Worm (Caenorhabditis elegans): Measurements from ENCODE around the gene ZK353.4.
A peak's percentile ranks its signal among the peaks of the same experiment; 100 is the strongest.

ZK353.4 gene

ce11 chrIII:8358213-8358672, 31.2 kb downstream of the ZK353.4 start, which contains the start of the genes R05D3.8 and rfp-1 (continued):
- TF ChIP-seq fkh-4 (tag; optimal IDR thresholded peaks at IDR 0.05; ENCODE audit: borderline replicate concordance) (no peak), nhr-76 (tag; optimal IDR thresholded peaks at IDR 0.05) (no peak), grh-1 (GFP tag; IDR thresholded peaks at IDR 0.05) (peak; percentile 66), unc-30 (tag; optimal IDR thresholded peaks at IDR 0.05) (no peak), nhr-12 (tag; optimal IDR thresholded peaks at IDR 0.05) (no peak), sup-37 (GFP tag; optimal IDR thresholded peaks at IDR 0.05) (no peak), rnt-1 (tag; optimal IDR thresholded peaks at IDR 0.05) (peak; percentile 79), sptf-1 (tag; optimal IDR thresholded peaks at IDR 0.05) (no peak), C04F5.9 (tag; optimal IDR thresholded peaks at IDR 0.05) (peak; percentile 58), aha-1 (tag; optimal IDR thresholded peaks at IDR 0.05) (no peak), ces-1 (GFP tag; optimal IDR thresholded peaks at IDR 0.05) (no peak), hlh-17 (GFP tag; optimal IDR thresholded peaks at IDR 0.05; ENCODE audit: borderline replicate concordance) (no peak), hlh-4 (tag; optimal IDR thresholded peaks at IDR 0.05) (no peak), ama-1 (optimal IDR thresholded peaks at IDR 0.05) (no peak), nhr-19 (GFP tag; conservative IDR thresholded peaks at IDR 0.05) (peak; percentile 68), F16B12.6 (tag; optimal IDR thresholded peaks at IDR 0.05) (peak; percentile 53), ceh-8 (GFP tag; optimal IDR thresholded peaks at IDR 0.05) (no peak), nhr-77 (tag; optimal IDR thresholded peaks at IDR 0.05) (peak; percentile 90), skn-1 (tag; optimal IDR thresholded peaks at IDR 0.05) (peak; percentile 59), mep-1 (tag; optimal IDR thresholded peaks at IDR 0.05) (peak; percentile 91), vab-15 (tag; optimal IDR thresholded peaks at IDR 0.05) (peak; percentile 32), Y116A8C.19 (tag; optimal IDR thresholded peaks at IDR 0.05; ENCODE audit: borderline replicate concordance) (no peak), ets-5 (GFP tag; IDR thresholded peaks at IDR 0.05) (no peak), aly-2 (tag; optimal IDR thresholded peaks at IDR 0.05) (peak; percentile 56), C34B4.2 (tag; optimal IDR thresholded peaks at IDR 0.05) (no peak), nhr-237 (tag; optimal IDR thresholded peaks at IDR 0.05) (peak; percentile 36), sox-4 (tag; optimal IDR thresholded peaks at IDR 0.05) (no peak), tlp-1 (tag; optimal IDR thresholded peaks at IDR 0.05) (no peak), nhr-71 (tag; optimal IDR thresholded peaks at IDR 0.05) (peak; percentile 85), lin-15B (tag; optimal IDR thresholded peaks at IDR 0.05) (peak; percentile 92), nhr-85 (tag) (peak; percentile 88), ztf-4 (tag; optimal IDR thresholded peaks at IDR 0.05) (peak; percentile 43), pax-3 (tag; optimal IDR thresholded peaks at IDR 0.05) (no peak), ceh-63 (GFP tag; optimal IDR thresholded peaks at IDR 0.05) (no peak), irx-1 (tag; optimal IDR thresholded peaks at IDR 0.05) (peak; percentile 28), hpl-2 (GFP tag; optimal IDR thresholded peaks at IDR 0.05) (no peak), isw-1 (GFP tag; IDR thresholded peaks at IDR 0.05) (peak; percentile 60), fos-1 (tag; optimal IDR thresholded peaks at IDR 0.05) (peak; percentile 82), nhr-90 (tag; optimal IDR thresholded peaks at IDR 0.05; ENCODE audit: poor library complexity) (peak; percentile 63), nhr-11 (tag; optimal IDR thresholded peaks at IDR 0.05) (no peak), ceh-90 (tag; optimal IDR thresholded peaks at IDR 0.05) (no peak), swsn-7 (tag; optimal IDR thresholded peaks at IDR 0.05) (peak; percentile 71), lin-35 (GFP tag; optimal IDR thresholded peaks at IDR 0.05) (peak; percentile 87 to 91), lin-39 (tag; optimal IDR thresholded peaks at IDR 0.05) (peak; percentile 44), efl-1 (optimal IDR thresholded peaks at IDR 0.05) (peak; percentile 89 to 92), efl-1 (GFP tag; optimal IDR thresholded peaks at IDR 0.05 in 1 of 2) (peak; percentile 80 to 97), fkh-10 (GFP tag; optimal IDR thresholded peaks at IDR 0.05) (peak; percentile 58), mdl-1 (tag; optimal IDR thresholded peaks at IDR 0.05) (peak in 1 of 2 experiments; percentile 67), snu-23 (GFP tag; optimal IDR thresholded peaks at IDR 0.05) (peak; percentile 88), C16A3.4 (tag; optimal IDR thresholded peaks at IDR 0.05) (peak; percentile 91), lir-3 (tag; optimal IDR thresholded peaks at IDR 0.05; ENCODE audit: poor library complexity) (peak; percentile 42), xbp-1 (tag; optimal IDR thresholded peaks at IDR 0.05) (peak; percentile 73), elt-3 (tag; optimal IDR thresholded peaks at IDR 0.05) (peak in 3 of 6 experiments; percentile 4 to 74 (median 20)), lin-14 (GFP tag; optimal IDR thresholded peaks at IDR 0.05) (peak; percentile 85)
